Worm (Caenorhabditis elegans) whole organism, L1 larva: ENCODE data around the gene cyn-4.

Experiments
- aha-1 ChIP-seq: fragments of 150-350 bp; optimal IDR thresholded peaks from 2 replicates; lab custom pipeline; 2014; ENCODE audit warnings: missing biosample characterization, missing genetic modification characterization
- aly-2 ChIP-seq: fragments of 150-350 bp; optimal IDR thresholded peaks from 2 replicates; lab custom pipeline; 2014; ENCODE audit warnings: missing biosample characterization, missing genetic modification characterization
- ama-1 ChIP-seq: fragments of 150-350 bp; optimal IDR thresholded peaks from 2 replicates; lab custom pipeline; 2014
- ceh-82 ChIP-seq, 3 experiments: fragments of 150-350 bp in 1 of 3; sonication (generic microtip) in 2 of 3; optimal IDR thresholded peaks; 2 replicates each; lab custom pipeline; 2014 to 2017; ENCODE audit warnings: missing biosample characterization in 3 of 3, missing genetic modification characterization in 3 of 3
- egl-27 ChIP-seq, 2 experiments: fragments of 150-350 bp in 1 of 2; sonication (generic microtip); optimal IDR thresholded peaks; 3 replicates each; lab custom pipeline; 2017 to 2018; ENCODE audit warnings: missing biosample characterization in 2 of 2, missing genetic modification characterization in 2 of 2, missing genetic modification reagents in 2 of 2
- elt-2 ChIP-seq: sonication (generic microtip); optimal IDR thresholded peaks from 2 replicates; lab custom pipeline; 2016; ENCODE audit warnings: missing genetic modification characterization, mild to moderate bottlenecking, inconsistent platforms, missing compliant biosample characterization, missing genetic modification reagents
- nhr-237 ChIP-seq: fragments of 150-350 bp; optimal IDR thresholded peaks from 2 replicates; lab custom pipeline; 2014; ENCODE audit warnings: missing biosample characterization, missing genetic modification characterization
- nhr-28 ChIP-seq: fragments of 150-350 bp; optimal IDR thresholded peaks from 2 replicates; lab custom pipeline; 2014; ENCODE audit warnings: missing biosample characterization, missing genetic modification characterization

DNA sequence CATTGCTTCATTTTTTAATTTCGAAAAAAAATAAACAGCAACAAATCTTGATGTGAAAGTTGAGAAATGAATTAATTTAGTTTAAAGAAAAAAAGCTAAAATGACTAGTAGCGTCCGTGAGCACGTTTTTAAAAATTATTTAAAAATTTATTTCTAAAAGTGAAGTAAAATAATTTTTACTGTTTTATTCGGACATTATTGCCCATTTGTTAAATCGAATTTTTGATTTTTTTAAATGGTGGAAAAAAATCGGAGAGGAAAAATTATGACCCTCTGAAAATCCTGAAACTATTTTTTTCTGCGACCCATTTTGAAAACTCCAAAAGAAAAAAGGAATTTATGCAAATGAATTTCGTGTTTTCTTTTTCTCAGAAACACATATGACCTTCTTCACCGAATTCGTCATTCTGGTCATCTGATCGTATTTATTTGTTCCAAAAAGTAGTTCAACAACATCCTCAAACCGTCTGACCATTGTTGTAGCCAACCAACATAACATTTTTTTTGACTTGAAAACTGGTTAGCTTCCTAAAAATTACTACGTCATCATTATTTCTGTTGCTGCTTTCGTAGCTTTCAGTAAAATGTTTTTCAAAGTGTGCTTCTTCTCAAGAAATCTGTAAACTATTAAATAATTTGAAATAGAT, 13.6 kb upstream of the cyn-4 start, which contains the start of gene F44F4.3:
- no peak for TF ChIP-seq aly-2 (tag; lab: Kevin White, UChicago)
- no peak for TF ChIP-seq nhr-237
- TF ChIP-seq egl-27 (tag; optimal IDR thresholded peaks at IDR 0.05; lab: Kevin White, UChicago): no peak
- no peak for TF ChIP-seq elt-2
- TF ChIP-seq ceh-82 (tag; optimal IDR thresholded peaks at IDR 0.05; lab: Kevin White, UChicago): no peak
- TF ChIP-seq ama-1 (lab: Kevin White, UChicago): no peak
- no peak for TF ChIP-seq aha-1 (tag; lab: Kevin White, UChicago)
- TF ChIP-seq nhr-28 (tag; lab: Kevin White, UChicago): no peak
